Fruit fly (Drosophila melanogaster) whole organism, embryonic: ENCODE measurements around the gene CG16790.

Source experiments
- Blimp-1 ChIP-seq: fragments of 200-800 bp; sonication (Bioruptor generic); optimal IDR thresholded peaks from 3 replicates; lab custom pipeline; 2018; ENCODE audit warnings: missing biosample characterization, missing genetic modification characterization, mild to moderate bottlenecking, moderate library complexity, missing genetic modification reagents
- CG10979 ChIP-seq: fragments of 200-800 bp; sonication (Bioruptor generic); optimal IDR thresholded peaks from 2 replicates; lab custom pipeline; 2018; ENCODE audit warnings: missing biosample characterization, mild to moderate bottlenecking, missing genetic modification characterization, moderate library complexity
- CG11093 ChIP-seq: fragments of 200-800 bp; sonication (Bioruptor generic); IDR thresholded peaks from 3 replicates; pipeline ENCODE4 v1.3.6; 2022; ENCODE audit warnings: missing biosample characterization, missing genetic modification characterization
- CG11456 ChIP-seq: fragments of 200-800 bp; sonication (Bioruptor generic); IDR thresholded peaks from 3 replicates; pipeline ENCODE4 v1.3.6; 2022; ENCODE audit warnings: missing biosample characterization, missing genetic modification characterization
- CG12391 ChIP-seq: fragments of 200-800 bp; sonication (Bioruptor generic); optimal IDR thresholded peaks from 3 replicates; lab custom pipeline; 2018; ENCODE audit warnings: missing biosample characterization, mild to moderate bottlenecking, missing genetic modification characterization, moderate library complexity
- CG12942 ChIP-seq: fragments of 200-800 bp; sonication (Bioruptor generic); optimal IDR thresholded peaks from 3 replicates; lab custom pipeline; 2016; ENCODE audit warnings: missing biosample characterization, missing genetic modification characterization
- CG17359 ChIP-seq: fragments of 200-800 bp; sonication (Bioruptor generic); optimal IDR thresholded peaks from 3 replicates; lab custom pipeline; 2018; ENCODE audit warnings: missing biosample characterization, mild to moderate bottlenecking, missing genetic modification characterization, moderate library complexity
- CG18764 ChIP-seq: fragments of 200-800 bp; sonication (Bioruptor generic); optimal IDR thresholded peaks from 3 replicates; lab custom pipeline; 2016; ENCODE audit warnings: missing biosample characterization, missing genetic modification characterization
- CG30403 ChIP-seq: fragments of 200-800 bp; sonication (Bioruptor generic); optimal IDR thresholded peaks from 3 replicates; lab custom pipeline; 2016; ENCODE audit warnings: missing biosample characterization, missing genetic modification characterization
- CG3163 ChIP-seq: fragments of 200-800 bp; sonication (Bioruptor generic); optimal IDR thresholded peaks from 3 replicates; lab custom pipeline; 2016; ENCODE audit warnings: missing biosample characterization, missing genetic modification characterization
- CG4820 ChIP-seq: fragments of 200-800 bp; sonication (Bioruptor generic); optimal IDR thresholded peaks from 3 replicates; lab custom pipeline; 2016; ENCODE audit warnings: missing biosample characterization, missing genetic modification characterization
- CG5180 ChIP-seq: fragments of 200-800 bp; sonication (Bioruptor generic); optimal IDR thresholded peaks from 3 replicates; lab custom pipeline; 2017; ENCODE audit warnings: missing biosample characterization, missing genetic modification characterization, mild to moderate bottlenecking, moderate library complexity, missing genetic modification reagents
- CG5953 ChIP-seq: fragments of 200-800 bp; sonication (Bioruptor generic); IDR thresholded peaks from 2 replicates; pipeline ENCODE4 v1.3.6; 2022; ENCODE audit warnings: missing biosample characterization, missing genetic modification characterization
- CG6791 ChIP-seq: fragments of 200-800 bp; sonication (Bioruptor generic); IDR thresholded peaks from 3 replicates; pipeline ENCODE4 v1.3.6; 2022; ENCODE audit warnings: missing biosample characterization, missing genetic modification characterization; ENCODE audit not compliant: partially characterized antibody
- CG6813 ChIP-seq: fragments of 200-800 bp; sonication (Bioruptor generic); optimal IDR thresholded peaks from 2 replicates; lab custom pipeline; 2017; ENCODE audit warnings: missing biosample characterization, missing genetic modification characterization, mild to moderate bottlenecking, moderate library complexity, missing genetic modification reagents
- CG8359 ChIP-seq: fragments of 200-800 bp; sonication (Bioruptor generic); optimal IDR thresholded peaks from 2 replicates; lab custom pipeline; 2017; ENCODE audit warnings: missing biosample characterization, mild to moderate bottlenecking, missing genetic modification characterization, borderline replicate concordance
- CG8388 ChIP-seq: fragments of 200-800 bp; sonication (Bioruptor generic); optimal IDR thresholded peaks from 2 replicates; lab custom pipeline; 2019; ENCODE audit warnings: missing biosample characterization, mild to moderate bottlenecking, missing genetic modification characterization, moderate library complexity
- CG8944 ChIP-seq: fragments of 200-800 bp; sonication (Bioruptor generic); optimal IDR thresholded peaks from 3 replicates; lab custom pipeline; 2016; ENCODE audit warnings: missing biosample characterization, missing genetic modification characterization
- CG9215 ChIP-seq: fragments of 200-800 bp; sonication (Bioruptor generic); IDR thresholded peaks from 2 replicates; pipeline ENCODE4 v1.3.6; 2022; ENCODE audit warnings: missing biosample characterization, missing genetic modification characterization
- D ChIP-seq, 2 experiments: fragments of 200-800 bp in 1 of 2; fragments of >200 bp in 1 of 2; sonication (Bioruptor generic) in 1 of 2; optimal IDR thresholded peaks; 2 replicates in 1 of 2; 3 replicates in 1 of 2; lab custom pipeline; 2017; ENCODE audit warnings: mild to moderate bottlenecking in 1 of 2, missing biosample characterization in 1 of 2, missing genetic modification characterization in 1 of 2, missing genetic modification reagents in 1 of 2
- Dbx ChIP-seq: fragments of 200-800 bp; sonication (Bioruptor generic); IDR thresholded peaks from 3 replicates; pipeline ENCODE4 v1.3.6; 2022; ENCODE audit warnings: missing biosample characterization, missing genetic modification characterization
- Dek ChIP-seq: fragments of 200-800 bp; sonication (Bioruptor generic); optimal IDR thresholded peaks from 3 replicates; lab custom pipeline; 2019; ENCODE audit warnings: missing biosample characterization, mild to moderate bottlenecking, missing genetic modification characterization, moderate library complexity
- Dfd ChIP-seq, 2 experiments: fragments of >200 bp; optimal IDR thresholded peaks; 2 replicates each; lab custom pipeline; 2017; ENCODE audit warnings: missing biosample characterization in 2 of 2, missing genetic modification characterization in 2 of 2
- Hmr ChIP-seq: fragments of 200-800 bp; sonication (Bioruptor generic); optimal IDR thresholded peaks from 3 replicates; lab custom pipeline; 2017; ENCODE audit warnings: mild to moderate bottlenecking, missing biosample characterization, missing genetic modification reagents, missing genetic modification characterization
- MBD-R2 ChIP-seq: fragments of 200-800 bp; sonication (Bioruptor generic); IDR thresholded peaks from 2 replicates; pipeline ENCODE4 v1.3.6; 2022; ENCODE audit warnings: missing biosample characterization, missing genetic modification characterization
- Myb ChIP-seq: fragments of 200-800 bp; sonication (Bioruptor generic); optimal IDR thresholded peaks from 2 replicates; lab custom pipeline; 2016; ENCODE audit warnings: missing biosample characterization, missing genetic modification characterization
- NC2β ChIP-seq: fragments of 200-800 bp; sonication (Bioruptor generic); optimal IDR thresholded peaks from 2 replicates; lab custom pipeline; 2016; ENCODE audit warnings: missing biosample characterization, missing genetic modification characterization
- Nf-YB ChIP-seq: fragments of 200-800 bp; sonication (Bioruptor generic); optimal IDR thresholded peaks from 3 replicates; lab custom pipeline; 2019; ENCODE audit warnings: missing biosample characterization, mild to moderate bottlenecking, missing genetic modification characterization, moderate library complexity
- ara ChIP-seq: fragments of 200-800 bp; sonication (Bioruptor generic); IDR thresholded peaks from 2 replicates; pipeline ENCODE4 v1.3.6; 2022; ENCODE audit warnings: missing biosample characterization, missing genetic modification characterization
- az2 ChIP-seq: fragments of 200-800 bp; sonication (Bioruptor generic); optimal IDR thresholded peaks from 3 replicates; lab custom pipeline; 2016; ENCODE audit warnings: missing biosample characterization, missing genetic modification characterization
- bsh ChIP-seq, 2 experiments: fragments of 200-800 bp; sonication (Bioruptor generic); optimal IDR thresholded peaks; 2 replicates each; lab custom pipeline; 2017 to 2018; ENCODE audit warnings: mild to moderate bottlenecking in 2 of 2, missing biosample characterization in 2 of 2, missing genetic modification characterization in 2 of 2, moderate library complexity in 1 of 2
- btn ChIP-seq: fragments of 200-800 bp; sonication (Bioruptor generic); optimal IDR thresholded peaks from 2 replicates; lab custom pipeline; 2016; ENCODE audit warnings: missing biosample characterization, missing genetic modification characterization
- dysf ChIP-seq: fragments of 200-800 bp; sonication (Bioruptor generic); IDR thresholded peaks from 3 replicates; pipeline ENCODE4 v1.3.6; 2022; ENCODE audit warnings: missing biosample characterization, missing genetic modification characterization
- exex ChIP-seq: fragments of 200-800 bp; sonication (Bioruptor generic); optimal IDR thresholded peaks from 4 replicates; lab custom pipeline; 2018; ENCODE audit warnings: missing biosample characterization, mild to moderate bottlenecking, missing genetic modification characterization, moderate library complexity
- fru ChIP-seq: fragments of >200 bp; optimal IDR thresholded peaks from 2 replicates; lab custom pipeline; 2017
- gro ChIP-seq: fragments of 200-800 bp; sonication (Bioruptor generic); optimal IDR thresholded peaks from 2 replicates; lab custom pipeline; 2016; ENCODE audit warnings: missing biosample characterization, missing genetic modification characterization
- gsb-n ChIP-seq: fragments of 200-800 bp; sonication (Bioruptor generic); optimal IDR thresholded peaks from 3 replicates; lab custom pipeline; 2018; ENCODE audit warnings: missing biosample characterization, mild to moderate bottlenecking, missing genetic modification characterization
- mam ChIP-seq: fragments of 200-800 bp; sonication (Bioruptor generic); optimal IDR thresholded peaks from 3 replicates; lab custom pipeline; 2016; ENCODE audit warnings: missing biosample characterization, missing genetic modification characterization
- mld ChIP-seq: fragments of 200-800 bp; sonication (Bioruptor generic); IDR thresholded peaks from 3 replicates; pipeline ENCODE4 v1.3.6; 2022; ENCODE audit warnings: missing biosample characterization, missing genetic modification characterization; ENCODE audit not compliant: partially characterized antibody
- org-1 ChIP-seq: fragments of 200-800 bp; sonication (Bioruptor generic); optimal IDR thresholded peaks from 2 replicates; lab custom pipeline; 2017; ENCODE audit warnings: missing biosample characterization, missing genetic modification characterization
- repo ChIP-seq: fragments of 200-800 bp; sonication (Bioruptor generic); optimal IDR thresholded peaks from 2 replicates; lab custom pipeline; 2016; ENCODE audit warnings: missing biosample characterization, missing genetic modification characterization
- scrt ChIP-seq: fragments of 200-800 bp; sonication (Bioruptor generic); optimal IDR thresholded peaks from 2 replicates; lab custom pipeline; 2018; ENCODE audit warnings: missing biosample characterization, mild to moderate bottlenecking, missing genetic modification characterization, moderate library complexity
- sima ChIP-seq: fragments of 200-800 bp; sonication (Bioruptor generic); optimal IDR thresholded peaks from 2 replicates; lab custom pipeline; 2016; ENCODE audit warnings: missing biosample characterization, missing genetic modification characterization
- slbo ChIP-seq: fragments of 200-800 bp; sonication (Bioruptor generic); IDR thresholded peaks from 2 replicates; pipeline ENCODE4 v1.3.6; 2022; ENCODE audit warnings: missing biosample characterization, missing genetic modification characterization
- sna ChIP-seq: fragments of 200-800 bp; sonication (Bioruptor generic); IDR thresholded peaks from 2 replicates; pipeline ENCODE4 v1.3.6; 2022; ENCODE audit warnings: missing biosample characterization, missing genetic modification characterization; ENCODE audit not compliant: partially characterized antibody
- sug ChIP-seq: fragments of 200-800 bp; optimal IDR thresholded peaks from 2 replicates; lab custom pipeline; 2019; ENCODE audit warnings: missing biosample characterization, mild to moderate bottlenecking, missing genetic modification characterization, moderate library complexity
- twi ChIP-seq: fragments of 200-800 bp; optimal IDR thresholded peaks from 2 replicates; lab custom pipeline; 2019; ENCODE audit warnings: missing biosample characterization, mild to moderate bottlenecking, missing genetic modification characterization, moderate library complexity
- wor ChIP-seq: fragments of 200-800 bp; sonication (Bioruptor generic); IDR thresholded peaks from 2 replicates; pipeline ENCODE4 v1.3.6; 2022; ENCODE audit warnings: missing biosample characterization, missing genetic modification characterization
- zfh2 ChIP-seq: fragments of 200-800 bp; sonication (Bioruptor generic); optimal IDR thresholded peaks from 2 replicates; lab custom pipeline; 2016; ENCODE audit warnings: missing biosample characterization, missing genetic modification characterization

Gene CG16790

DNA sequence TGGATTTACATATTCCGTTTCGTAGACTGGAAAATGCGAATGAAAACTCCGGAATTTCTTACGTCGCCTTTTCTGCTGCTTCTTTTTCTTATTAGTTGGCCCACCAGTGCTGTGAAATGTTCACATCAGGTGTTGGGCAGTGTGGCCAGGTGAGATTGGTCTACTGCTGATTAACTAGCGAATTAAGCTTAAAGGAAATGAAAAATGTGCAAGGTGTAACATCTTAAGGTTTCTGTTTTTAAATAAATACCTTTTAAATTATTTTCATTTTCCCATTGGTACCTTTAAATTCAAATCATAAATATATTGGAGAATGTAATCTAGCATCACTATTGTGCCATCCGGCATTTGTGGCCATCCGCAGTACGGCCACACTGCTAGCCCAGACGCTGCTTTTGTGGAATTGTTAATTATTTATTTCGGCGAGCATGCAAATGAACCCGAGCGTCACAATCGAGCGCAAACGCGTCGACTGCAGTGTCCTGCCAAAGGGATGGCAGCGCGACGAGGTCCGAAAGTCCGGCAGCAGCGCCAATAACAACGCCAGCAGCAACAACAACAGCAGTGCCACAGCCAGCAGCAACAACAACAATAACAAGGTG, 10.5 kb downstream of the CG16790 start, which contains the start of the genes AP-1mu and MBD-like (continued):
- TF ChIP-seq CG8388 (GFP tag; lab: Kevin White, UChicago) (peak; percentile 27), CG11093 (GFP tag; lab: Robert Waterston, UW) (peak; percentile 44; the same call in 1 of the 3 replicates), Blimp-1 (GFP tag; lab: Kevin White, UChicago) (peak; percentile 0), CG6791 (GFP tag; lab: Robert Waterston, UW) (no peak), mld (GFP tag; lab: Robert Waterston, UW) (0 out of 3 replicates have a peak, but pooled peaks have one; percentile 17), CG12942 (GFP tag; lab: Kevin White, UChicago) (peak; percentile 61), slbo (GFP tag; lab: Robert Waterston, UW) (peak; percentile 80), CG30403 (GFP tag; lab: Kevin White, UChicago) (peak; percentile 83), dysf (GFP tag; lab: Robert Waterston, UW) (peak; percentile 63; the same call in 1 of the 3 replicates), Hmr (peak; percentile 64), fru (lab: Kevin White, UChicago) (no peak), ara (GFP tag; lab: Robert Waterston, UW) (no peak), CG5953 (GFP tag; lab: Robert Waterston, UW) (no peak), D (optimal IDR thresholded peaks at IDR 0.05; lab: Kevin White, UChicago) (no peak), D (GFP tag; optimal IDR thresholded peaks at IDR 0.05; lab: Kevin White, UChicago) (no peak), Dfd (GFP tag; optimal IDR thresholded peaks at IDR 0.05; lab: Kevin White, UChicago) (no peak), CG8944 (peak; percentile 63), Myb (GFP tag; lab: Kevin White, UChicago) (peak; percentile 48), repo (GFP tag; lab: Kevin White, UChicago) (no peak), org-1 (GFP tag; lab: Kevin White, UChicago) (no peak), CG10979 (peak; percentile 45), CG9215 (GFP tag; lab: Robert Waterston, UW) (peak; percentile 66), NC2β (GFP tag; lab: Kevin White, UChicago) (peak; percentile 76), CG6813 (GFP tag; lab: Kevin White, UChicago) (no peak), CG12391 (peak; percentile 79), gro (GFP tag; lab: Kevin White, UChicago) (peak; percentile 65), bsh (GFP tag; optimal IDR thresholded peaks at IDR 0.05; lab: Kevin White, UChicago) (peak in 1 of 2 experiments; percentile 50), exex (tag; lab: Kevin White, UChicago) (no peak), sna (GFP tag; lab: Robert Waterston, UW) (0 out of 2 replicates have a peak, but pooled peaks have one; percentile 38), sima (GFP tag; lab: Kevin White, UChicago) (no peak), CG11456 (GFP tag; lab: Robert Waterston, UW) (peak; percentile 66; the same call in 2 of the 3 replicates), Nf-YB (peak; percentile 18), MBD-R2 (GFP tag; lab: Robert Waterston, UW) (peak; percentile 81), az2 (GFP tag; lab: Kevin White, UChicago) (peak; percentile 60), CG4820 (GFP tag; lab: Kevin White, UChicago) (peak; percentile 59), scrt (no peak), wor (GFP tag; lab: Robert Waterston, UW) (peak; percentile 34; the same call in 1 of the 2 replicates), CG5180 (no peak), mam (GFP tag; lab: Kevin White, UChicago) (peak; percentile 70), gsb-n (tag; lab: Kevin White, UChicago) (no peak), CG8359 (GFP tag; lab: Kevin White, UChicago) (peak; percentile 35), sug (tag; lab: Kevin White, UChicago) (peak; percentile 70), CG18764 (GFP tag; lab: Kevin White, UChicago) (peak; percentile 28), CG3163 (no peak), zfh2 (peak; percentile 81), Dek (tag; lab: Kevin White, UChicago) (peak; percentile 50), CG17359 (peak; percentile 36), Dbx (GFP tag; lab: Robert Waterston, UW) (peak; percentile 12; the same call in 1 of the 3 replicates), btn (no peak), twi (tag; lab: Kevin White, UChicago) (peak; percentile 46)
